Fruit fly (Drosophila melanogaster) whole organism, prepupa: Measurements from ENCODE around the gene CG31664.

Experiments used
- Blimp-1 ChIP-seq: fragments of 200-800 bp; sonication (Bioruptor generic); optimal IDR thresholded peaks from 3 replicates; lab custom pipeline; 2017; ENCODE audit warnings: missing biosample characterization, missing genetic modification characterization, mild to moderate bottlenecking, moderate library complexity, missing genetic modification reagents
- CG10669 ChIP-seq: fragments of 200-800 bp; sonication (Bioruptor generic); optimal IDR thresholded peaks from 3 replicates; lab custom pipeline; 2018; ENCODE audit warnings: missing biosample characterization, mild to moderate bottlenecking, missing genetic modification characterization, moderate library complexity
- CG11294 ChIP-seq: fragments of 200-800 bp; sonication (Bioruptor generic); IDR thresholded peaks from 2 replicates; pipeline ENCODE4 v1.3.6; 2022; ENCODE audit warnings: missing biosample characterization, missing genetic modification characterization
- CG11762 ChIP-seq: fragments of 200-800 bp; sonication (Bioruptor generic); optimal IDR thresholded peaks from 3 replicates; lab custom pipeline; 2016; ENCODE audit warnings: missing biosample characterization, missing genetic modification characterization; ENCODE audit not compliant: insufficient read depth
- CG11902 ChIP-seq: fragments of 200-800 bp; sonication (Bioruptor generic); optimal IDR thresholded peaks from 3 replicates; lab custom pipeline; 2016; ENCODE audit warnings: missing biosample characterization, missing genetic modification characterization
- CG15336 ChIP-seq: fragments of 200-800 bp; sonication (Bioruptor generic); IDR thresholded peaks from 2 replicates; pipeline ENCODE4 v1.3.6; 2022; ENCODE audit warnings: missing biosample characterization, missing genetic modification characterization
- CG3032 ChIP-seq: fragments of 200-800 bp; optimal IDR thresholded peaks from 2 replicates; lab custom pipeline; 2019; ENCODE audit warnings: missing biosample characterization, mild to moderate bottlenecking, missing genetic modification characterization, moderate library complexity
- CG31627 ChIP-seq: fragments of 200-800 bp; sonication (Bioruptor generic); optimal IDR thresholded peaks from 3 replicates; lab custom pipeline; 2016; ENCODE audit warnings: missing biosample characterization, missing genetic modification characterization
- CG32006 ChIP-seq: fragments of 200-800 bp; sonication (Bioruptor generic); optimal IDR thresholded peaks from 3 replicates; lab custom pipeline; 2017; ENCODE audit warnings: missing biosample characterization, mild to moderate bottlenecking, missing genetic modification characterization
- CG34406 ChIP-seq: fragments of 200-800 bp; sonication (Bioruptor generic); optimal IDR thresholded peaks from 3 replicates; lab custom pipeline; 2016; ENCODE audit warnings: missing biosample characterization, missing genetic modification characterization
- CG3919 ChIP-seq: fragments of 200-800 bp; sonication (Bioruptor generic); optimal IDR thresholded peaks from 3 replicates; lab custom pipeline; 2016; ENCODE audit warnings: missing biosample characterization, missing genetic modification characterization
- CG4318 ChIP-seq: fragments of 200-800 bp; sonication (Bioruptor generic); optimal IDR thresholded peaks from 3 replicates; lab custom pipeline; 2017; ENCODE audit warnings: missing biosample characterization, mild to moderate bottlenecking, missing genetic modification characterization
- CG6276 ChIP-seq: fragments of 200-800 bp; sonication (Bioruptor generic); optimal IDR thresholded peaks from 2 replicates; lab custom pipeline; 2017; ENCODE audit warnings: missing biosample characterization, mild to moderate bottlenecking, missing genetic modification characterization
- CG6808 ChIP-seq: fragments of 200-800 bp; sonication (Bioruptor generic); optimal IDR thresholded peaks from 3 replicates; lab custom pipeline; 2017; ENCODE audit warnings: missing biosample characterization, missing genetic modification characterization, mild to moderate bottlenecking, moderate library complexity, missing genetic modification reagents
- CG6854 ChIP-seq: fragments of 200-800 bp; sonication (Bioruptor generic); optimal IDR thresholded peaks from 2 replicates; lab custom pipeline; 2017; ENCODE audit warnings: missing biosample characterization, mild to moderate bottlenecking, missing genetic modification characterization
- CG7368 ChIP-seq: fragments of 200-800 bp; sonication (Bioruptor generic); optimal IDR thresholded peaks from 3 replicates; lab custom pipeline; 2016; ENCODE audit warnings: missing biosample characterization, missing genetic modification characterization
- CG9139 ChIP-seq: fragments of 200-800 bp; sonication (Bioruptor generic); optimal IDR thresholded peaks from 3 replicates; lab custom pipeline; 2017; ENCODE audit warnings: missing biosample characterization, mild to moderate bottlenecking, missing genetic modification characterization
- Eip75B ChIP-seq: fragments of 200-800 bp; sonication (Bioruptor generic); optimal IDR thresholded peaks from 3 replicates; lab custom pipeline; 2016; ENCODE audit warnings: missing biosample characterization, missing genetic modification characterization
- Eip78C ChIP-seq: fragments of 200-800 bp; sonication (Bioruptor generic); peaks from one replicate; lab custom pipeline; 2016; ENCODE audit warnings: missing biosample characterization, missing genetic modification characterization
- Eip93F ChIP-seq: fragments of 200-800 bp; sonication (Bioruptor generic); optimal IDR thresholded peaks from 2 replicates; lab custom pipeline; 2016; ENCODE audit warnings: missing biosample characterization, mild to moderate bottlenecking, missing genetic modification characterization
- Ets21C ChIP-seq: fragments of 200-800 bp; sonication (Bioruptor generic); optimal IDR thresholded peaks from 3 replicates; lab custom pipeline; 2016; ENCODE audit warnings: missing biosample characterization, missing genetic modification characterization
- Ets96B ChIP-seq: fragments of 200-800 bp; optimal IDR thresholded peaks from 2 replicates; lab custom pipeline; 2019; ENCODE audit warnings: missing biosample characterization, mild to moderate bottlenecking, missing genetic modification characterization, moderate library complexity
- Gug ChIP-seq: fragments of 200-800 bp; sonication (Bioruptor generic); IDR thresholded peaks from 2 replicates; pipeline ENCODE4 v1.3.6; 2022; ENCODE audit warnings: missing biosample characterization, missing genetic modification characterization
- Hr4 ChIP-seq: fragments of 200-800 bp; sonication (Bioruptor generic); optimal IDR thresholded peaks from 3 replicates; lab custom pipeline; 2016; ENCODE audit warnings: missing biosample characterization, missing genetic modification characterization
- Met ChIP-seq: fragments of 200-800 bp; sonication (Bioruptor generic); optimal IDR thresholded peaks from 3 replicates; lab custom pipeline; 2016; ENCODE audit warnings: missing biosample characterization, missing genetic modification characterization
- OdsH ChIP-seq: fragments of 200-800 bp; sonication (Bioruptor generic); optimal IDR thresholded peaks from 3 replicates; lab custom pipeline; 2016; ENCODE audit warnings: missing biosample characterization, missing genetic modification characterization
- Sox102F ChIP-seq: fragments of 200-800 bp; sonication (Bioruptor generic); optimal IDR thresholded peaks from 2 replicates; lab custom pipeline; 2016; ENCODE audit warnings: missing biosample characterization, mild to moderate bottlenecking, missing genetic modification characterization
- Sox14 ChIP-seq: fragments of 200-800 bp; sonication (Bioruptor generic); optimal IDR thresholded peaks from 3 replicates; lab custom pipeline; 2016; ENCODE audit warnings: missing biosample characterization, missing genetic modification characterization
- Sox15 ChIP-seq: fragments of 200-800 bp; sonication (Bioruptor generic); optimal IDR thresholded peaks from 3 replicates; lab custom pipeline; 2016; ENCODE audit warnings: missing biosample characterization, missing genetic modification characterization
- achi ChIP-seq: fragments of 200-800 bp; sonication (Bioruptor generic); optimal IDR thresholded peaks from 3 replicates; lab custom pipeline; 2016; ENCODE audit warnings: missing biosample characterization, missing genetic modification characterization
- dsx ChIP-seq: fragments of 200-800 bp; optimal IDR thresholded peaks from 3 replicates; lab custom pipeline; 2019; ENCODE audit warnings: missing biosample characterization, mild to moderate bottlenecking, missing genetic modification characterization, moderate library complexity; ENCODE audit not compliant: poor library complexity, severe bottlenecking
- eg ChIP-seq: fragments of 200-800 bp; sonication (Bioruptor generic); IDR thresholded peaks from 3 replicates; pipeline ENCODE4 v1.3.6; 2022; ENCODE audit warnings: missing biosample characterization, missing genetic modification characterization
- esn ChIP-seq: fragments of 200-800 bp; sonication (Bioruptor generic); optimal IDR thresholded peaks from 2 replicates; lab custom pipeline; 2016; ENCODE audit warnings: missing biosample characterization, mild to moderate bottlenecking, missing genetic modification characterization, moderate library complexity
- fd85E ChIP-seq: fragments of 200-800 bp; sonication (Bioruptor generic); optimal IDR thresholded peaks from 3 replicates; lab custom pipeline; 2016; ENCODE audit warnings: missing biosample characterization, missing genetic modification characterization
- spab ChIP-seq: fragments of 200-800 bp; sonication (Bioruptor generic); optimal IDR thresholded peaks from 2 replicates; lab custom pipeline; 2017; ENCODE audit warnings: missing biosample characterization, mild to moderate bottlenecking, missing genetic modification characterization, missing genetic modification reagents
- ss ChIP-seq, 2 experiments: fragments of 200-800 bp; sonication (Bioruptor generic); optimal IDR thresholded peaks; 2 replicates in 1 of 2; 3 replicates in 1 of 2; lab custom pipeline; 2017 to 2018; ENCODE audit warnings: mild to moderate bottlenecking in 2 of 2, missing biosample characterization in 2 of 2, missing genetic modification characterization in 2 of 2, moderate library complexity in 1 of 2
- svp ChIP-seq: fragments of 200-800 bp; sonication (Bioruptor generic); peaks from one replicate; lab custom pipeline; 2016; ENCODE audit warnings: missing biosample characterization, missing genetic modification characterization
- topi ChIP-seq: fragments of 200-800 bp; sonication (Bioruptor generic); optimal IDR thresholded peaks from 3 replicates; lab custom pipeline; 2016; ENCODE audit warnings: missing biosample characterization, missing genetic modification characterization
- vri ChIP-seq: fragments of 200-800 bp; sonication (Bioruptor generic); optimal IDR thresholded peaks from 3 replicates; lab custom pipeline; 2016; ENCODE audit warnings: missing biosample characterization, mild to moderate bottlenecking, missing genetic modification characterization

Gene CG31664

dm6 chr2L:1837717-1838368 is 11.5 kb upstream of the CG31664 start (continued):
- TF ChIP-seq CG11762 (GFP tag; lab: Kevin White, UChicago) = no peak
- TF ChIP-seq svp (GFP tag; lab: Kevin White, UChicago) = peak; percentile 59
- TF ChIP-seq vri (GFP tag; lab: Kevin White, UChicago) = no peak
- TF ChIP-seq Gug (GFP tag; lab: Robert Waterston, UW) = 0 out of 2 replicates have a peak, but pooled peaks have one; percentile 17
- no peak for TF ChIP-seq Sox15 (GFP tag; lab: Kevin White, UChicago)
- TF ChIP-seq CG15336 (GFP tag; lab: Robert Waterston, UW) = no peak
- no peak for TF ChIP-seq esn (GFP tag; lab: Kevin White, UChicago)
- TF ChIP-seq Eip93F = no peak
- no peak for TF ChIP-seq CG34406 (GFP tag; lab: Kevin White, UChicago)
- TF ChIP-seq Eip75B = no peak
- peak; percentile 37 for TF ChIP-seq CG32006
- TF ChIP-seq Eip78C (GFP tag; lab: Kevin White, UChicago) = peak; percentile 42
- no peak for TF ChIP-seq CG6808 (GFP tag; lab: Kevin White, UChicago)
- no peak for TF ChIP-seq Sox14 (GFP tag; lab: Kevin White, UChicago)
- no peak for TF ChIP-seq CG31627 (GFP tag; lab: Kevin White, UChicago)
- peak; percentile 1 for TF ChIP-seq Ets96B (tag; lab: Kevin White, UChicago)
- no peak for TF ChIP-seq Blimp-1 (GFP tag; lab: Kevin White, UChicago)

- TF ChIP-seq Sox102F (GFP tag; lab: Kevin White, UChicago) = no peak
- no peak for TF ChIP-seq CG9139
- TF ChIP-seq dsx = no peak
- TF ChIP-seq ss (GFP tag; optimal IDR thresholded peaks at IDR 0.05; lab: Kevin White, UChicago) = no peak
- no peak for TF ChIP-seq CG11902 (GFP tag; lab: Kevin White, UChicago)
- TF ChIP-seq CG10669 = no peak
- no peak for TF ChIP-seq achi (GFP tag; lab: Kevin White, UChicago)
- TF ChIP-seq Sox15 (GFP tag; lab: Kevin White, UChicago) = no peak
- no peak for TF ChIP-seq eg (GFP tag; lab: Robert Waterston, UW)
- TF ChIP-seq CG6808 (GFP tag; lab: Kevin White, UChicago) = no peak
- no peak for TF ChIP-seq CG11294 (GFP tag; lab: Robert Waterston, UW)
- TF ChIP-seq vri (GFP tag; lab: Kevin White, UChicago) = no peak
- no peak for TF ChIP-seq CG3919 (GFP tag; lab: Kevin White, UChicago)
- no peak for TF ChIP-seq Eip75B
- no peak for TF ChIP-seq OdsH (GFP tag; lab: Kevin White, UChicago)
- TF ChIP-seq CG7368 (GFP tag; lab: Kevin White, UChicago) = no peak
- no peak for TF ChIP-seq CG6276 (GFP tag; lab: Kevin White, UChicago)
- no peak for TF ChIP-seq CG34406 (GFP tag; lab: Kevin White, UChicago)
- no peak for TF ChIP-seq Eip93F
These were observed 9.9 kb upstream of the CG31664 start, which contains the start of gene wry for dm6 chr2L:1836238-1836637. Gene wry (plus strand): TSS chr2L:1836538.

DNA sequence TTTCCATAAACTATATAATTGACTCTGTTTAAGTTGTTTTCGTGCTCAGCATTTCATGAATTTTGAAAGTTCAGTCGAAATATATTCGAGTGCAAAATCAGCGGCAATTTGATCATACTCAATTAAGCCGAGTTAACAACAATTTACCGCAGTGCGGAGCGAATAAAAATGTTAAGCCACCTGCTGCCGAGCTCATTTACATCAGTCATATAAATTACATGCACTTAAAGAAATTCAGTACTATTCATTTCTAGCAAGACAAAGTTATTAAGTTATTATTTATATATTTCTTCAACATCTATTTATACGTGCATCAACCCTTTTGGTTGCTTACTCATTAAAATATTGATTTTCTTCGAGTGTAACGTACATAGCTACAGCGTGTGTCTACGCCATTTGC is 6.2 kb upstream of the CG31664 start, which contains the start of gene c-cup:
Gene c-cup (minus strand): TSS at position 101 of the 400 bp plus-strand sequence.
- TF ChIP-seq CG32006 (no peak), Hr4 (no peak), Met (no peak), CG3032 (tag; lab: Kevin White, UChicago) (no peak), CG11762 (GFP tag; lab: Kevin White, UChicago) (no peak), vri (GFP tag; lab: Kevin White, UChicago) (no peak), Eip93F (no peak), CG10669 (no peak), spab (GFP tag; lab: Kevin White, UChicago) (no peak), CG4318 (GFP tag; lab: Kevin White, UChicago) (no peak), Eip75B (no peak), fd85E (GFP tag; lab: Kevin White, UChicago) (no peak), CG6276 (GFP tag; lab: Kevin White, UChicago) (no peak), CG6854 (GFP tag; lab: Kevin White, UChicago) (no peak), topi (no peak), CG11902 (GFP tag; lab: Kevin White, UChicago) (no peak), Ets21C (GFP tag; lab: Kevin White, UChicago) (no peak)
